Worm (Caenorhabditis elegans) whole organism, L3 larva: ENCODE measurements around the gene C08G5.7.

Experiments
- aly-2 ChIP-seq: fragments of 150-350 bp; optimal IDR thresholded peaks from 2 replicates; lab custom pipeline; 2014; ENCODE audit warnings: missing biosample characterization, missing genetic modification characterization
- ceh-82 ChIP-seq: fragments of 150-350 bp; optimal IDR thresholded peaks from 2 replicates; lab custom pipeline; 2014; ENCODE audit warnings: missing biosample characterization, missing genetic modification characterization
- elt-3 ChIP-seq, 3 experiments: fragments of 150-350 bp in 1 of 3; sonication (generic microtip) in 2 of 3; optimal IDR thresholded peaks; 2 replicates in 2 of 3; 4 replicates in 1 of 3; lab custom pipeline; 2014 to 2017; ENCODE audit warnings: missing biosample characterization in 3 of 3, missing genetic modification characterization in 3 of 3
- nhr-12 ChIP-seq: fragments of 150-350 bp; optimal IDR thresholded peaks from 2 replicates; lab custom pipeline; 2014; ENCODE audit warnings: missing biosample characterization, missing genetic modification characterization
- nhr-25 ChIP-seq: sonication (generic microtip); optimal IDR thresholded peaks from 2 replicates; lab custom pipeline; 2017; ENCODE audit warnings: missing biosample characterization, missing genetic modification characterization
- ztf-11 ChIP-seq: fragments of 150-350 bp; optimal IDR thresholded peaks from 2 replicates; lab custom pipeline; 2014; ENCODE audit warnings: missing biosample characterization, missing genetic modification characterization
- ztf-4 ChIP-seq: fragments of 150-350 bp; optimal IDR thresholded peaks from 2 replicates; lab custom pipeline; 2014; ENCODE audit warnings: missing biosample characterization, missing genetic modification characterization

- TF ChIP-seq nhr-25 (tag; lab: Kevin White, UChicago) (no peak), nhr-12 (tag; lab: Kevin White, UChicago) (no peak), ztf-11 (tag; lab: Kevin White, UChicago) (no peak), ceh-82 (no peak), aly-2 (tag; lab: Kevin White, UChicago) (no peak), elt-3 (tag; optimal IDR thresholded peaks at IDR 0.05; lab: Kevin White, UChicago) (no peak), ztf-4 (tag; lab: Kevin White, UChicago) (no peak)
Measured at ce11 chrII:803009-803408, 37.9 kb upstream of the C08G5.7 start, which contains the start of gene F46F5.13.
